Worm (Caenorhabditis elegans) whole organism, L2 larva: ENCODE data around the gene col-87.

Source experiments
- alr-1 ChIP-seq: fragments of 150-350 bp; optimal IDR thresholded peaks from 2 replicates; lab custom pipeline; 2014; ENCODE audit warnings: missing biosample characterization, missing genetic modification characterization
- ceh-82 ChIP-seq: fragments of 150-350 bp; optimal IDR thresholded peaks from 2 replicates; lab custom pipeline; 2014; ENCODE audit warnings: missing biosample characterization, missing genetic modification characterization
- crh-2 ChIP-seq: sonication (generic microtip); optimal IDR thresholded peaks from 2 replicates; lab custom pipeline; 2017; ENCODE audit warnings: missing biosample characterization, missing genetic modification characterization
- egl-27 ChIP-seq: sonication (generic microtip); optimal IDR thresholded peaks from 3 replicates; lab custom pipeline; 2017; ENCODE audit warnings: missing biosample characterization, missing genetic modification reagents, missing genetic modification characterization
- lin-13 ChIP-seq: fragments of 150-350 bp; optimal IDR thresholded peaks from 2 replicates; lab custom pipeline; 2014; ENCODE audit warnings: missing biosample characterization, missing genetic modification reagents, missing genetic modification characterization
- lin-39 ChIP-seq: fragments of 150-350 bp; optimal IDR thresholded peaks from 2 replicates; lab custom pipeline; 2014; ENCODE audit warnings: missing biosample characterization, missing genetic modification reagents, missing genetic modification characterization
- mdl-1 ChIP-seq, 2 experiments: fragments of 150-350 bp in 1 of 2; sonication (generic microtip) in 1 of 2; optimal IDR thresholded peaks; 2 replicates each; lab custom pipeline; 2017; ENCODE audit warnings: missing biosample characterization in 2 of 2, missing genetic modification characterization in 2 of 2
- nhr-12 ChIP-seq: fragments of 150-350 bp; optimal IDR thresholded peaks from 2 replicates; lab custom pipeline; 2014; ENCODE audit warnings: missing biosample characterization, missing genetic modification characterization
- nhr-21 ChIP-seq: fragments of 150-350 bp; optimal IDR thresholded peaks from 2 replicates; lab custom pipeline; 2014; ENCODE audit warnings: missing biosample characterization, missing genetic modification characterization
- nhr-237 ChIP-seq: fragments of 150-350 bp; optimal IDR thresholded peaks from 2 replicates; lab custom pipeline; 2014; ENCODE audit warnings: missing biosample characterization, missing genetic modification characterization
- nhr-77 ChIP-seq: fragments of 150-350 bp; optimal IDR thresholded peaks from 2 replicates; lab custom pipeline; 2014; ENCODE audit warnings: missing biosample characterization, missing genetic modification characterization
- peb-1 ChIP-seq: fragments of 150-350 bp; optimal IDR thresholded peaks from 2 replicates; lab custom pipeline; 2014; ENCODE audit warnings: missing biosample characterization, missing genetic modification characterization
- skn-1 ChIP-seq: sonication (generic microtip); optimal IDR thresholded peaks from 2 replicates; lab custom pipeline; 2017; ENCODE audit warnings: missing biosample characterization, missing genetic modification characterization
- unc-62 ChIP-seq: fragments of 150-350 bp; optimal IDR thresholded peaks from 2 replicates; lab custom pipeline; 2014; ENCODE audit warnings: missing biosample characterization, missing genetic modification reagents, missing genetic modification characterization

ce11 chrII:14065486-14065885 lies 29.0 kb downstream of the col-87 start:
- TF ChIP-seq nhr-237 (no peak), alr-1 (no peak), nhr-21 (tag; lab: Kevin White, UChicago) (no peak), peb-1 (tag; lab: Kevin White, UChicago) (no peak), skn-1 (tag; lab: Kevin White, UChicago) (no peak), lin-39 (no peak), mdl-1 (tag; optimal IDR thresholded peaks at IDR 0.05; lab: Kevin White, UChicago) (no peak), ceh-82 (tag; lab: Kevin White, UChicago) (no peak), nhr-77 (no peak), unc-62 (GFP tag; lab: Kevin White, UChicago) (no peak), egl-27 (tag; lab: Kevin White, UChicago) (no peak), crh-2 (no peak), lin-13 (GFP tag; lab: Kevin White, UChicago) (no peak), nhr-12 (tag; lab: Kevin White, UChicago) (no peak)
